Worm (Caenorhabditis elegans): ENCODE measurements around the gene pqn-25.

- TF ChIP-seq tbx-11 (GFP tag; IDR thresholded peaks at IDR 0.05): no peak
- TF ChIP-seq ceh-13 (GFP tag; optimal IDR thresholded peaks at IDR 0.05): no peak
- no peak for TF ChIP-seq sea-1 (GFP tag; conservative IDR thresholded peaks at IDR 0.05)
- TF ChIP-seq ama-1 (optimal IDR thresholded peaks at IDR 0.05): no peak
- TF ChIP-seq hmbx-1 (tag; optimal IDR thresholded peaks at IDR 0.05): no peak
- TF ChIP-seq hmg-4 (GFP tag; optimal IDR thresholded peaks at IDR 0.05): no peak
- TF ChIP-seq tra-4 (tag; optimal IDR thresholded peaks at IDR 0.05): no peak
- TF ChIP-seq flt-1 (GFP tag; IDR thresholded peaks at IDR 0.05): no peak
These were observed 17.2 kb downstream of the pqn-25 start, which contains the start of gene R02F2.8 for ce11 chrIII:5495168-5495567.
